Fruit fly (Drosophila melanogaster) whole organism, prepupa: ENCODE measurements around the gene CG1233.
A peak's percentile ranks its signal among the peaks of the same experiment; 100 is the strongest.

Experiments used
- CG10631 ChIP-seq: fragments of 200-800 bp; sonication (Bioruptor generic); optimal IDR thresholded peaks from 2 replicates; lab custom pipeline; 2016; ENCODE audit warnings: missing biosample characterization, missing genetic modification characterization
- CG10669 ChIP-seq: fragments of 200-800 bp; sonication (Bioruptor generic); optimal IDR thresholded peaks from 3 replicates; lab custom pipeline; 2018; ENCODE audit warnings: missing biosample characterization, mild to moderate bottlenecking, missing genetic modification characterization, moderate library complexity
- CG11294 ChIP-seq: fragments of 200-800 bp; sonication (Bioruptor generic); IDR thresholded peaks from 2 replicates; pipeline ENCODE4 v1.3.6; 2022; ENCODE audit warnings: missing biosample characterization, missing genetic modification characterization
- CG11762 ChIP-seq: fragments of 200-800 bp; sonication (Bioruptor generic); optimal IDR thresholded peaks from 3 replicates; lab custom pipeline; 2016; ENCODE audit warnings: missing biosample characterization, missing genetic modification characterization; ENCODE audit not compliant: insufficient read depth
- CG11902 ChIP-seq: fragments of 200-800 bp; sonication (Bioruptor generic); optimal IDR thresholded peaks from 3 replicates; lab custom pipeline; 2016; ENCODE audit warnings: missing biosample characterization, missing genetic modification characterization
- CG15336 ChIP-seq: fragments of 200-800 bp; sonication (Bioruptor generic); IDR thresholded peaks from 2 replicates; pipeline ENCODE4 v1.3.6; 2022; ENCODE audit warnings: missing biosample characterization, missing genetic modification characterization
- CG1621 ChIP-seq: fragments of 200-800 bp; sonication (Bioruptor generic); optimal IDR thresholded peaks from 3 replicates; lab custom pipeline; 2018; ENCODE audit warnings: missing biosample characterization, mild to moderate bottlenecking, missing genetic modification characterization
- CG3032 ChIP-seq: fragments of 200-800 bp; optimal IDR thresholded peaks from 2 replicates; lab custom pipeline; 2019; ENCODE audit warnings: missing biosample characterization, mild to moderate bottlenecking, missing genetic modification characterization, moderate library complexity
- CG32006 ChIP-seq: fragments of 200-800 bp; sonication (Bioruptor generic); optimal IDR thresholded peaks from 3 replicates; lab custom pipeline; 2017; ENCODE audit warnings: missing biosample characterization, mild to moderate bottlenecking, missing genetic modification characterization
- CG34406 ChIP-seq: fragments of 200-800 bp; sonication (Bioruptor generic); optimal IDR thresholded peaks from 3 replicates; lab custom pipeline; 2016; ENCODE audit warnings: missing biosample characterization, missing genetic modification characterization
- CG3919 ChIP-seq: fragments of 200-800 bp; sonication (Bioruptor generic); optimal IDR thresholded peaks from 3 replicates; lab custom pipeline; 2016; ENCODE audit warnings: missing biosample characterization, missing genetic modification characterization
- CG4318 ChIP-seq: fragments of 200-800 bp; sonication (Bioruptor generic); optimal IDR thresholded peaks from 3 replicates; lab custom pipeline; 2017; ENCODE audit warnings: missing biosample characterization, mild to moderate bottlenecking, missing genetic modification characterization
- CG6163 ChIP-seq: fragments of 200-800 bp; sonication (Bioruptor generic); IDR thresholded peaks from 3 replicates; pipeline ENCODE4 v1.3.6; 2022; ENCODE audit warnings: missing biosample characterization, missing genetic modification characterization
- CG6276 ChIP-seq: fragments of 200-800 bp; sonication (Bioruptor generic); optimal IDR thresholded peaks from 2 replicates; lab custom pipeline; 2017; ENCODE audit warnings: missing biosample characterization, mild to moderate bottlenecking, missing genetic modification characterization
- CG6808 ChIP-seq: fragments of 200-800 bp; sonication (Bioruptor generic); optimal IDR thresholded peaks from 3 replicates; lab custom pipeline; 2017; ENCODE audit warnings: missing biosample characterization, missing genetic modification characterization, mild to moderate bottlenecking, moderate library complexity, missing genetic modification reagents
- CG6854 ChIP-seq: fragments of 200-800 bp; sonication (Bioruptor generic); optimal IDR thresholded peaks from 2 replicates; lab custom pipeline; 2017; ENCODE audit warnings: missing biosample characterization, mild to moderate bottlenecking, missing genetic modification characterization
- CG7368 ChIP-seq: fragments of 200-800 bp; sonication (Bioruptor generic); optimal IDR thresholded peaks from 3 replicates; lab custom pipeline; 2016; ENCODE audit warnings: missing biosample characterization, missing genetic modification characterization
- CG8632 ChIP-seq: fragments of 200-800 bp; sonication (Bioruptor generic); optimal IDR thresholded peaks from 3 replicates; lab custom pipeline; 2016; ENCODE audit warnings: missing biosample characterization, missing genetic modification characterization
- Eip75B ChIP-seq: fragments of 200-800 bp; sonication (Bioruptor generic); optimal IDR thresholded peaks from 3 replicates; lab custom pipeline; 2016; ENCODE audit warnings: missing biosample characterization, missing genetic modification characterization
- Eip78C ChIP-seq: fragments of 200-800 bp; sonication (Bioruptor generic); peaks from one replicate; lab custom pipeline; 2016; ENCODE audit warnings: missing biosample characterization, missing genetic modification characterization
- Eip93F ChIP-seq: fragments of 200-800 bp; sonication (Bioruptor generic); optimal IDR thresholded peaks from 2 replicates; lab custom pipeline; 2016; ENCODE audit warnings: missing biosample characterization, mild to moderate bottlenecking, missing genetic modification characterization
- Ets21C ChIP-seq: fragments of 200-800 bp; sonication (Bioruptor generic); optimal IDR thresholded peaks from 3 replicates; lab custom pipeline; 2016; ENCODE audit warnings: missing biosample characterization, missing genetic modification characterization
- Ets96B ChIP-seq: fragments of 200-800 bp; optimal IDR thresholded peaks from 2 replicates; lab custom pipeline; 2019; ENCODE audit warnings: missing biosample characterization, mild to moderate bottlenecking, missing genetic modification characterization, moderate library complexity
- Hr38 ChIP-seq: sonication (Bioruptor generic); optimal IDR thresholded peaks from 2 replicates; lab custom pipeline; 2016; ENCODE audit warnings: missing biosample characterization, missing genetic modification characterization
- Hr39 ChIP-seq: fragments of 200-800 bp; sonication (Bioruptor generic); optimal IDR thresholded peaks from 2 replicates; lab custom pipeline; 2016; ENCODE audit warnings: missing biosample characterization, missing genetic modification characterization
- Hr4 ChIP-seq: fragments of 200-800 bp; sonication (Bioruptor generic); optimal IDR thresholded peaks from 3 replicates; lab custom pipeline; 2016; ENCODE audit warnings: missing biosample characterization, missing genetic modification characterization
- Lpt ChIP-seq: fragments of 200-800 bp; sonication (Bioruptor generic); optimal IDR thresholded peaks from 3 replicates; lab custom pipeline; 2016; ENCODE audit warnings: missing biosample characterization, missing genetic modification characterization
- OdsH ChIP-seq: fragments of 200-800 bp; sonication (Bioruptor generic); optimal IDR thresholded peaks from 3 replicates; lab custom pipeline; 2016; ENCODE audit warnings: missing biosample characterization, missing genetic modification characterization
- Smox ChIP-seq: fragments of 200-800 bp; sonication (Bioruptor generic); optimal IDR thresholded peaks from 3 replicates; lab custom pipeline; 2016; ENCODE audit warnings: missing biosample characterization, missing genetic modification characterization
- Sox102F ChIP-seq: fragments of 200-800 bp; sonication (Bioruptor generic); optimal IDR thresholded peaks from 2 replicates; lab custom pipeline; 2016; ENCODE audit warnings: missing biosample characterization, mild to moderate bottlenecking, missing genetic modification characterization
- Sox14 ChIP-seq: fragments of 200-800 bp; sonication (Bioruptor generic); optimal IDR thresholded peaks from 3 replicates; lab custom pipeline; 2016; ENCODE audit warnings: missing biosample characterization, missing genetic modification characterization
- Sox15 ChIP-seq: fragments of 200-800 bp; sonication (Bioruptor generic); optimal IDR thresholded peaks from 3 replicates; lab custom pipeline; 2016; ENCODE audit warnings: missing biosample characterization, missing genetic modification characterization
- acj6 ChIP-seq: fragments of 200-800 bp; sonication (Bioruptor generic); optimal IDR thresholded peaks from 3 replicates; lab custom pipeline; 2016; ENCODE audit warnings: missing biosample characterization, missing genetic modification characterization
- cyc ChIP-seq: fragments of 200-800 bp; sonication (Bioruptor generic); optimal IDR thresholded peaks from 3 replicates; lab custom pipeline; 2016; ENCODE audit warnings: missing biosample characterization, missing genetic modification characterization
- dac ChIP-seq: fragments of 200-800 bp; sonication (Bioruptor generic); optimal IDR thresholded peaks from 2 replicates; lab custom pipeline; 2017; ENCODE audit warnings: missing biosample characterization, mild to moderate bottlenecking, missing genetic modification characterization
- dsx ChIP-seq: fragments of 200-800 bp; optimal IDR thresholded peaks from 3 replicates; lab custom pipeline; 2019; ENCODE audit warnings: missing biosample characterization, mild to moderate bottlenecking, missing genetic modification characterization, moderate library complexity; ENCODE audit not compliant: poor library complexity, severe bottlenecking
- eg ChIP-seq: fragments of 200-800 bp; sonication (Bioruptor generic); IDR thresholded peaks from 3 replicates; pipeline ENCODE4 v1.3.6; 2022; ENCODE audit warnings: missing biosample characterization, missing genetic modification characterization
- esn ChIP-seq: fragments of 200-800 bp; sonication (Bioruptor generic); optimal IDR thresholded peaks from 2 replicates; lab custom pipeline; 2016; ENCODE audit warnings: missing biosample characterization, mild to moderate bottlenecking, missing genetic modification characterization, moderate library complexity
- fd59A ChIP-seq: fragments of 200-800 bp; sonication (Bioruptor generic); optimal IDR thresholded peaks from 2 replicates; lab custom pipeline; 2017; ENCODE audit warnings: missing biosample characterization, mild to moderate bottlenecking, missing genetic modification characterization, missing genetic modification reagents
- fd85E ChIP-seq: fragments of 200-800 bp; sonication (Bioruptor generic); optimal IDR thresholded peaks from 3 replicates; lab custom pipeline; 2016; ENCODE audit warnings: missing biosample characterization, missing genetic modification characterization
- fkh ChIP-seq: fragments of 200-800 bp; sonication (Bioruptor generic); optimal IDR thresholded peaks from 3 replicates; lab custom pipeline; 2017; ENCODE audit warnings: missing biosample characterization, mild to moderate bottlenecking, missing genetic modification characterization, moderate library complexity
- lz ChIP-seq: fragments of 200-800 bp; sonication (Bioruptor generic); optimal IDR thresholded peaks from 3 replicates; lab custom pipeline; 2016; ENCODE audit warnings: missing biosample characterization, missing genetic modification characterization
- net ChIP-seq: fragments of 200-800 bp; sonication (Bioruptor generic); optimal IDR thresholded peaks from 3 replicates; lab custom pipeline; 2016; ENCODE audit warnings: missing biosample characterization, missing genetic modification characterization
- pdm3 ChIP-seq: fragments of 200-800 bp; sonication (Bioruptor generic); optimal IDR thresholded peaks from 3 replicates; lab custom pipeline; 2016; ENCODE audit warnings: missing biosample characterization, missing genetic modification characterization
- salr ChIP-seq, 2 experiments: fragments of 200-800 bp; sonication (Bioruptor generic); optimal IDR thresholded peaks; 3 replicates each; lab custom pipeline; 2016 to 2018; ENCODE audit warnings: missing biosample characterization in 2 of 2, missing genetic modification characterization in 2 of 2, mild to moderate bottlenecking in 1 of 2
- spab ChIP-seq: fragments of 200-800 bp; sonication (Bioruptor generic); optimal IDR thresholded peaks from 2 replicates; lab custom pipeline; 2017; ENCODE audit warnings: missing biosample characterization, mild to moderate bottlenecking, missing genetic modification characterization, missing genetic modification reagents
- ss ChIP-seq, 2 experiments: fragments of 200-800 bp; sonication (Bioruptor generic); optimal IDR thresholded peaks; 2 replicates in 1 of 2; 3 replicates in 1 of 2; lab custom pipeline; 2017 to 2018; ENCODE audit warnings: mild to moderate bottlenecking in 2 of 2, missing biosample characterization in 2 of 2, missing genetic modification characterization in 2 of 2, moderate library complexity in 1 of 2
- topi ChIP-seq: fragments of 200-800 bp; sonication (Bioruptor generic); optimal IDR thresholded peaks from 3 replicates; lab custom pipeline; 2016; ENCODE audit warnings: missing biosample characterization, missing genetic modification characterization
- vri ChIP-seq: fragments of 200-800 bp; sonication (Bioruptor generic); optimal IDR thresholded peaks from 3 replicates; lab custom pipeline; 2016; ENCODE audit warnings: missing biosample characterization, mild to moderate bottlenecking, missing genetic modification characterization

The CG1233 gene

DNA sequence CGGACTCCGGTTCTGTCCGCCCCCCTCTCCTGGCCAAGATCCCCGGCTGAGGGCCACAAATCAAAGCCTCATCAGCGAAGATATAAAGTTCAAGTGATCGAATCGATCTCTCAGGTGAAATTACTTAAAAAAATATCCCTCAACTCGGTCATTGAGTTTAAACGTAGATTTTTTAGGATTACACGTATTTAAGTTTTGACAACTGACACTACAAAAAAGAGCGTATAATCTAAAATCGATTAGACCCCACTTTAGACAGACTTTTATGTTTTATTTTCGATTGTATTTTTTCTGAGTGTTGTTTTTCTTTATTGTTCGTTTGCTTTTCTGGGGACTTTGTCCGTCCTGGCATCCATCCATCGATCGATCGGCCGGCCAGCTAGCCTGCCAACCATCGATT, 23.8 kb downstream of the CG1233 start (continued):
- TF ChIP-seq spab (GFP tag; lab: Kevin White, UChicago) (peak; percentile 46), Eip75B (GFP tag; lab: Kevin White, UChicago) (peak; percentile 22), vri (no peak), fd59A (GFP tag; lab: Kevin White, UChicago) (peak; percentile 37), Eip78C (peak; percentile 67), esn (GFP tag; lab: Kevin White, UChicago) (peak; percentile 54), fd85E (GFP tag; lab: Kevin White, UChicago) (no peak), CG6276 (no peak), CG11762 (no peak), Sox15 (GFP tag; lab: Kevin White, UChicago) (no peak), CG3919 (GFP tag; lab: Kevin White, UChicago) (peak; percentile 50), CG10631 (peak; percentile 19), CG4318 (no peak), cyc (no peak), CG11294 (GFP tag; lab: Robert Waterston, UW) (no peak), Sox102F (GFP tag; lab: Kevin White, UChicago) (peak; percentile 16), acj6 (GFP tag; lab: Kevin White, UChicago) (peak; percentile 9), Sox14 (GFP tag; lab: Kevin White, UChicago) (peak; percentile 18), CG1621 (peak; percentile 31), pdm3 (peak; percentile 16), CG8632 (GFP tag; lab: Kevin White, UChicago) (peak; percentile 22), CG7368 (no peak)

- TF ChIP-seq CG3032 (tag; lab: Kevin White, UChicago), result peak; percentile 29
- peak; percentile 40 for TF ChIP-seq net
- TF ChIP-seq CG1621, result peak; percentile 44
- TF ChIP-seq Hr39 (GFP tag; lab: Kevin White, UChicago), result peak; percentile 73
- peak; percentile 57 for TF ChIP-seq Ets96B (tag; lab: Kevin White, UChicago)
- TF ChIP-seq CG11902 (GFP tag; lab: Kevin White, UChicago), result peak; percentile 36
- TF ChIP-seq CG8632 (GFP tag; lab: Kevin White, UChicago), result peak; percentile 4
- peak; percentile 73 for TF ChIP-seq topi (GFP tag; lab: Kevin White, UChicago)
- TF ChIP-seq Sox14 (GFP tag; lab: Kevin White, UChicago), result peak; percentile 59
- peak in 1 of 2 experiments; percentile 25 for TF ChIP-seq ss (GFP tag; optimal IDR thresholded peaks at IDR 0.05; lab: Kevin White, UChicago)
- TF ChIP-seq spab (GFP tag; lab: Kevin White, UChicago), result peak; percentile 51
- no peak for TF ChIP-seq CG6276
- TF ChIP-seq Eip75B (GFP tag; lab: Kevin White, UChicago), result peak; percentile 54
- peak; percentile 72 for TF ChIP-seq esn (GFP tag; lab: Kevin White, UChicago)
- peak; percentile 1 for TF ChIP-seq fd85E (GFP tag; lab: Kevin White, UChicago)
- TF ChIP-seq CG6808 (GFP tag; lab: Kevin White, UChicago), result peak; percentile 26
- peak; percentile 67 for TF ChIP-seq Smox (GFP tag; lab: Kevin White, UChicago)
- TF ChIP-seq CG4318, result no peak
- TF ChIP-seq acj6 (GFP tag; lab: Kevin White, UChicago), result peak; percentile 61
- TF ChIP-seq Eip93F (GFP tag; lab: Kevin White, UChicago), result peak; percentile 1
- TF ChIP-seq dsx, result peak; percentile 30
- TF ChIP-seq CG32006, result peak; percentile 28
- TF ChIP-seq eg (GFP tag; lab: Robert Waterston, UW), result 0 out of 3 replicates have a peak, but pooled peaks have one; percentile 13
- peak; percentile 55 for TF ChIP-seq Sox102F (GFP tag; lab: Kevin White, UChicago)
- TF ChIP-seq dac (GFP tag; lab: Kevin White, UChicago), result no peak
- TF ChIP-seq cyc, result peak; percentile 70
- TF ChIP-seq lz (GFP tag; lab: Kevin White, UChicago), result peak; percentile 66
- peak; percentile 65; the same call in 2 of the 3 replicates for TF ChIP-seq CG6163 (GFP tag; lab: Robert Waterston, UW)
- TF ChIP-seq CG34406 (GFP tag; lab: Kevin White, UChicago), result peak; percentile 35
- peak; percentile 36 for TF ChIP-seq CG15336 (GFP tag; lab: Robert Waterston, UW)
- peak; percentile 24 to 48 for TF ChIP-seq salr (GFP tag; optimal IDR thresholded peaks at IDR 0.05; lab: Kevin White, UChicago)
- TF ChIP-seq CG6854 (GFP tag; lab: Kevin White, UChicago), result no peak
- no peak for TF ChIP-seq Lpt (GFP tag; lab: Kevin White, UChicago)
- TF ChIP-seq CG10669 (GFP tag; lab: Kevin White, UChicago), result peak; percentile 45
- TF ChIP-seq Ets21C (GFP tag; lab: Kevin White, UChicago), result peak; percentile 40
- TF ChIP-seq OdsH, result peak; percentile 51
- TF ChIP-seq Sox15 (GFP tag; lab: Kevin White, UChicago), result no peak
- no peak for TF ChIP-seq Hr38 (GFP tag; lab: Kevin White, UChicago)
- TF ChIP-seq fkh (GFP tag; lab: Kevin White, UChicago), result no peak
- peak; percentile 3 for TF ChIP-seq Hr4 (GFP tag; lab: Kevin White, UChicago)
These were observed 26.8 kb downstream of the CG1233 start for dm6 chr3L:388094-388493.
